Fruit fly (Drosophila melanogaster) Kc167 (cell line): ENCODE results near the gene be.

Experiments
- Myc ChIP-seq: fragments of >200 bp; optimal IDR thresholded peaks from 2 replicates; lab custom pipeline; 2017; ENCODE audit warnings: missing external identifiers
- Sin3A ChIP-seq: fragments of >200 bp; optimal IDR thresholded peaks from 2 replicates; lab custom pipeline; 2018; ENCODE audit warnings: missing external identifiers
- h ChIP-seq: fragments of >200 bp; optimal IDR thresholded peaks from 3 replicates; lab custom pipeline; 2018; ENCODE audit warnings: missing external identifiers
- insv ChIP-seq: fragments of >200 bp; optimal IDR thresholded peaks from 3 replicates; lab custom pipeline; 2018; ENCODE audit warnings: missing external identifiers
- psq ChIP-seq: fragments of >200 bp; optimal IDR thresholded peaks from 2 replicates; lab custom pipeline; 2017; ENCODE audit warnings: missing external identifiers
- ttk ChIP-seq: sonication (Bioruptor generic); optimal IDR thresholded peaks from 2 replicates; lab custom pipeline; 2017; ENCODE audit warnings: missing external identifiers

DNA sequence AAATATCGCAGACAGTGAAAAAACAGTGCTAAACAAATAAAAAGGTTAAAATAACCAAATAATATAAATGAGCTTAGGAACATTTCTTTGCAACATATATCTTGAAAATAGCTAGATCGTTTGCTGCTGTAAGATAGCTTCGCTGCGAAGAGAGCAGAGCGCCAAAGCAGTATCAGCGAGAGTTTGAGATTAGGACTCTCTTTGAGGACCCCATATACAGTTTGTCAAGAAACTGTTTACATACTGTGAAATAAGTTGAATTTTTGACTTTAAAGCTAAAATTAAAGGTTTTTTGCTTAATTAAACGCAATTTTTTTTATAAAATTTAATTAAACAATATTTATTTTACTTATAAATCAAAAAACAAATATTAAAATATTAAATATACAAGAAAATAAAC lies 52.4 kb downstream of the be start:
- no peak for TF ChIP-seq psq
- no peak for TF ChIP-seq h (lab: Kevin White, UChicago)
- no peak for TF ChIP-seq Sin3A (lab: Kevin White, UChicago)
- TF ChIP-seq Myc (lab: Kevin White, UChicago): no peak
- no peak for TF ChIP-seq ttk
- TF ChIP-seq insv: no peak
